Worm (Caenorhabditis elegans) whole organism, late embryonic: Measurements from ENCODE around the gene ttbk-8.2.

Experiments used
- C08G9.2 ChIP-seq: sonication (generic microtip); optimal IDR thresholded peaks from 2 replicates; lab custom pipeline; 2016; ENCODE audit warnings: mild to moderate bottlenecking, missing genetic modification characterization, moderate library complexity, missing compliant biosample characterization
- F13H6.1 ChIP-seq: sonication (generic microtip); optimal IDR thresholded peaks from 2 replicates; lab custom pipeline; 2016; ENCODE audit warnings: missing genetic modification characterization, missing compliant biosample characterization
- K02D7.2 ChIP-seq: sonication (generic microtip); optimal IDR thresholded peaks from 2 replicates; lab custom pipeline; 2017; ENCODE audit warnings: mild to moderate bottlenecking, missing genetic modification characterization, missing compliant biosample characterization
- T23F11.4 ChIP-seq: fragments of 200-800 bp; sonication (Bioruptor generic); optimal IDR thresholded peaks from 2 replicates; lab custom pipeline; 2018; ENCODE audit warnings: mild to moderate bottlenecking, missing genetic modification characterization, missing compliant biosample characterization
- Y22D7AL.16 ChIP-seq: sonication (generic microtip); optimal IDR thresholded peaks from 2 replicates; lab custom pipeline; 2016; ENCODE audit warnings: missing genetic modification characterization, missing compliant biosample characterization
- ama-1 ChIP-seq: fragments of 150-350 bp; optimal IDR thresholded peaks from 2 replicates; lab custom pipeline; 2014
- ceh-14 ChIP-seq: sonication (generic microtip); optimal IDR thresholded peaks from 2 replicates; lab custom pipeline; 2016; ENCODE audit warnings: missing genotype, missing genetic modification characterization, missing compliant biosample characterization
- ceh-18 ChIP-seq: sonication (generic microtip); optimal IDR thresholded peaks from 2 replicates; lab custom pipeline; 2016; ENCODE audit warnings: missing genetic modification characterization, missing compliant biosample characterization
- ceh-2 ChIP-seq: sonication (generic microtip); optimal IDR thresholded peaks from 2 replicates; lab custom pipeline; 2016; ENCODE audit warnings: missing genotype, missing genetic modification characterization, missing compliant biosample characterization
- ceh-30 ChIP-seq: fragments of 150-350 bp; optimal IDR thresholded peaks from 2 replicates; lab custom pipeline; 2014; ENCODE audit warnings: missing biosample characterization, missing genetic modification characterization
- ceh-31 ChIP-seq: sonication (generic microtip); optimal IDR thresholded peaks from 2 replicates; lab custom pipeline; 2016; ENCODE audit warnings: missing genetic modification characterization, missing compliant biosample characterization
- ceh-34 ChIP-seq: sonication (generic microtip); optimal IDR thresholded peaks from 2 replicates; lab custom pipeline; 2016; ENCODE audit warnings: mild to moderate bottlenecking, missing genetic modification characterization, missing compliant biosample characterization
- ceh-45 ChIP-seq: fragments of 200-800 bp; sonication (Bioruptor generic); IDR thresholded peaks from 2 replicates; pipeline ENCODE4 v1.3.6; 2022; ENCODE audit warnings: missing genetic modification reagents, missing genetic modification characterization, missing compliant biosample characterization
- ceh-48 ChIP-seq: sonication (generic microtip); optimal IDR thresholded peaks from 2 replicates; lab custom pipeline; 2016; ENCODE audit warnings: missing genetic modification characterization, inconsistent platforms, missing compliant biosample characterization
- ceh-6 ChIP-seq: fragments of 200-800 bp; sonication (Bioruptor generic); optimal IDR thresholded peaks from 2 replicates; lab custom pipeline; 2018; ENCODE audit warnings: mild to moderate bottlenecking, missing genetic modification characterization, missing compliant biosample characterization
- ceh-9 ChIP-seq: sonication (generic microtip); optimal IDR thresholded peaks from 2 replicates; lab custom pipeline; 2016; ENCODE audit warnings: mild to moderate bottlenecking, missing genetic modification characterization, inconsistent platforms, missing compliant biosample characterization
- che-1 ChIP-seq: sonication (generic microtip); optimal IDR thresholded peaks from 2 replicates; lab custom pipeline; 2016; ENCODE audit warnings: mild to moderate bottlenecking, missing genetic modification characterization, missing compliant biosample characterization
- dmd-4 ChIP-seq: sonication (generic microtip); optimal IDR thresholded peaks from 2 replicates; lab custom pipeline; 2016; ENCODE audit warnings: borderline replicate concordance, missing genetic modification characterization, missing compliant biosample characterization
- ets-4 ChIP-seq: sonication (generic microtip); optimal IDR thresholded peaks from 2 replicates; lab custom pipeline; 2016; ENCODE audit warnings: missing genetic modification characterization, missing compliant biosample characterization
- fkh-10 ChIP-seq: fragments of 150-350 bp; optimal IDR thresholded peaks from 2 replicates; lab custom pipeline; 2014; ENCODE audit warnings: missing biosample characterization, missing genetic modification reagents, missing genetic modification characterization
- fkh-6 ChIP-seq: sonication (generic microtip); optimal IDR thresholded peaks from 2 replicates; lab custom pipeline; 2016; ENCODE audit warnings: missing genetic modification characterization, missing compliant biosample characterization
- hlh-13 ChIP-seq: fragments of 200-800 bp; sonication (Bioruptor generic); optimal IDR thresholded peaks from 2 replicates; lab custom pipeline; 2018; ENCODE audit warnings: mild to moderate bottlenecking, missing genetic modification characterization, missing compliant biosample characterization
- hlh-15 ChIP-seq: sonication (generic microtip); optimal IDR thresholded peaks from 2 replicates; lab custom pipeline; 2016; ENCODE audit warnings: missing genetic modification characterization, missing compliant biosample characterization
- hlh-30 ChIP-seq: sonication (generic microtip); optimal IDR thresholded peaks from 2 replicates; lab custom pipeline; 2017; ENCODE audit warnings: antibody characterized with exemption, missing genetic modification characterization, missing compliant biosample characterization; ENCODE audit not compliant: insufficient read depth
- hlh-6 ChIP-seq: sonication (generic microtip); optimal IDR thresholded peaks from 2 replicates; lab custom pipeline; 2016; ENCODE audit warnings: missing genotype, missing genetic modification characterization, missing compliant biosample characterization
- lim-6 ChIP-seq: sonication (generic microtip); optimal IDR thresholded peaks from 2 replicates; lab custom pipeline; 2016; ENCODE audit warnings: missing genetic modification characterization, missing compliant biosample characterization
- mec-3 ChIP-seq: sonication (generic microtip); optimal IDR thresholded peaks from 2 replicates; lab custom pipeline; 2016; ENCODE audit warnings: borderline replicate concordance, missing genetic modification characterization, missing compliant biosample characterization
- nfya-1 ChIP-seq: sonication (generic microtip); optimal IDR thresholded peaks from 2 replicates; lab custom pipeline; 2017; ENCODE audit warnings: missing genetic modification characterization, mild to moderate bottlenecking, missing compliant biosample characterization, antibody characterized with exemption, moderate library complexity
- nhr-11 ChIP-seq: fragments of 150-350 bp; optimal IDR thresholded peaks from 2 replicates; lab custom pipeline; 2014; ENCODE audit warnings: missing biosample characterization, missing genetic modification characterization
- nhr-232 ChIP-seq: sonication (generic microtip); optimal IDR thresholded peaks from 2 replicates; lab custom pipeline; 2016; ENCODE audit warnings: missing genetic modification characterization, missing compliant biosample characterization
- npax-4 ChIP-seq: sonication (generic microtip); optimal IDR thresholded peaks from 2 replicates; lab custom pipeline; 2016; ENCODE audit warnings: missing genetic modification characterization, missing compliant biosample characterization
- pag-3 ChIP-seq: sonication (generic microtip); optimal IDR thresholded peaks from 2 replicates; lab custom pipeline; 2016; ENCODE audit warnings: missing compliant biosample characterization, missing genetic modification characterization, borderline replicate concordance
- pat-9 ChIP-seq: fragments of 200-800 bp; sonication (Bioruptor generic); optimal IDR thresholded peaks from 2 replicates; lab custom pipeline; 2018; ENCODE audit warnings: mild to moderate bottlenecking, missing genetic modification characterization, moderate library complexity, missing compliant biosample characterization
- pha-4 ChIP-seq: fragments of 150-350 bp; optimal IDR thresholded peaks from 2 replicates; lab custom pipeline; 2018; ENCODE audit warnings: missing biosample characterization, missing genetic modification reagents, missing genetic modification characterization
- ref-2 ChIP-seq: sonication (generic microtip); optimal IDR thresholded peaks from 2 replicates; lab custom pipeline; 2016; ENCODE audit warnings: missing genetic modification characterization, missing compliant biosample characterization
- sdc-2 ChIP-seq: sonication (generic microtip); optimal IDR thresholded peaks from 2 replicates; lab custom pipeline; 2016; ENCODE audit warnings: missing genotype, missing genetic modification characterization, missing compliant biosample characterization
- sox-2 ChIP-seq: fragments of 200-800 bp; sonication (Bioruptor generic); IDR thresholded peaks from 2 replicates; pipeline ENCODE4 v1.3.6; 2022; ENCODE audit warnings: missing genetic modification reagents, missing genetic modification characterization, missing compliant biosample characterization
- tbx-2 ChIP-seq: sonication (generic microtip); optimal IDR thresholded peaks from 2 replicates; lab custom pipeline; 2016; ENCODE audit warnings: missing genetic modification characterization, missing compliant biosample characterization
- unc-55 ChIP-seq: sonication (generic microtip); optimal IDR thresholded peaks from 2 replicates; lab custom pipeline; 2017; ENCODE audit warnings: missing biosample characterization, missing genetic modification reagents, missing genetic modification characterization
- unc-86 ChIP-seq: sonication (generic microtip); optimal IDR thresholded peaks from 2 replicates; lab custom pipeline; 2016; ENCODE audit warnings: missing genetic modification characterization, missing compliant biosample characterization
- ztf-16 ChIP-seq: sonication (generic microtip); optimal IDR thresholded peaks from 2 replicates; lab custom pipeline; 2017; ENCODE audit warnings: missing genetic modification characterization, missing compliant biosample characterization

ttbk-8.2 gene

ce11 chrIV:5623718-5624117, 8.0 kb upstream of the ttbk-8.2 start, which contains the start of gene srsx-15:
TSS of gene srsx-15 (minus strand) at chrIV:5623818.
- no peak for TF ChIP-seq ceh-2 (tag; lab: Kevin White, UChicago)
- no peak for TF ChIP-seq ceh-6 (GFP tag; lab: Kevin White, UChicago)

- no peak for TF ChIP-seq ceh-9
- TF ChIP-seq nhr-11 (tag; lab: Kevin White, UChicago): no peak
- TF ChIP-seq tbx-2 (tag; lab: Kevin White, UChicago): no peak
- TF ChIP-seq ama-1 (lab: Kevin White, UChicago): no peak
- TF ChIP-seq unc-55 (GFP tag; lab: Kevin White, UChicago): no peak
- TF ChIP-seq ceh-45 (GFP tag; lab: Robert Waterston, UW): no peak
- no peak for TF ChIP-seq hlh-6 (tag; lab: Kevin White, UChicago)
- no peak for TF ChIP-seq ceh-14 (tag; lab: Kevin White, UChicago)
- no peak for TF ChIP-seq fkh-6 (tag; lab: Kevin White, UChicago)
- no peak for TF ChIP-seq ceh-31 (tag; lab: Kevin White, UChicago)
- TF ChIP-seq sox-2: no peak
- no peak for TF ChIP-seq unc-86 (tag; lab: Kevin White, UChicago)
- no peak for TF ChIP-seq ceh-48
These were observed 4.7 kb upstream of the ttbk-8.2 start, which contains the start of gene srsx-14 for ce11 chrIV:5627056-5627455. TSS of gene srsx-14 (minus strand) at chrIV:5627156.

DNA sequence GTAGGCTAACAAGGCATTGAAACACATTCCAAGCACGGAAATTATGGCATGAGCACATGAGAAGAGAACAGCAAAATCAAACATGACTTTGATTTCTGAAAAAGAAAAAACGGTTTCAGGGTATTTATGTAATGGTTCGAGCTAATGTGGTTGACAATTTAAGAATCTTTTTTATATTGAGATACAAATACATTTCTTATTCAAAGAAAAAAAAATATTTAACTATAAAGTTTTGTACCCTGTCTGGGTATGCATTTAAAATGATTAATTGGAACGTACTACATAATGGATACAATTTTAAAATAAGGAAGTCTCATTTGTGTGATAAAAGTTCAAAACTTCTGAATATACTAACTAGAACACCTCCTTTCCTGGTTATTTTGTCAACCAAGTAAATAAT, 1.6 kb upstream of the ttbk-8.2 start, which contains the start of gene srd-12:
Gene srd-12 (minus strand): TSS at position 101 of the 400 bp plus-strand sequence.
- TF ChIP-seq C08G9.2: no peak
- no peak for TF ChIP-seq Y22D7AL.16 (tag; lab: Kevin White, UChicago)
- TF ChIP-seq ceh-9: no peak
- no peak for TF ChIP-seq ets-4 (tag; lab: Kevin White, UChicago)
- TF ChIP-seq ceh-18 (tag; lab: Kevin White, UChicago): no peak
- no peak for TF ChIP-seq hlh-13 (GFP tag; lab: Kevin White, UChicago)
- no peak for TF ChIP-seq F13H6.1 (tag; lab: Kevin White, UChicago)
- TF ChIP-seq pha-4 (tag; lab: Kevin White, UChicago): no peak
- TF ChIP-seq ceh-2 (tag; lab: Kevin White, UChicago): no peak
- TF ChIP-seq npax-4 (tag; lab: Kevin White, UChicago): no peak
- no peak for TF ChIP-seq hlh-30 (tag; lab: Kevin White, UChicago)
- no peak for TF ChIP-seq pag-3 (tag; lab: Kevin White, UChicago)
- no peak for TF ChIP-seq pat-9 (tag; lab: Kevin White, UChicago)
- no peak for TF ChIP-seq nhr-232 (tag; lab: Kevin White, UChicago)
- TF ChIP-seq ceh-34 (tag; lab: Kevin White, UChicago): no peak
- TF ChIP-seq K02D7.2: no peak
- TF ChIP-seq ref-2 (tag; lab: Kevin White, UChicago): no peak

DNA sequence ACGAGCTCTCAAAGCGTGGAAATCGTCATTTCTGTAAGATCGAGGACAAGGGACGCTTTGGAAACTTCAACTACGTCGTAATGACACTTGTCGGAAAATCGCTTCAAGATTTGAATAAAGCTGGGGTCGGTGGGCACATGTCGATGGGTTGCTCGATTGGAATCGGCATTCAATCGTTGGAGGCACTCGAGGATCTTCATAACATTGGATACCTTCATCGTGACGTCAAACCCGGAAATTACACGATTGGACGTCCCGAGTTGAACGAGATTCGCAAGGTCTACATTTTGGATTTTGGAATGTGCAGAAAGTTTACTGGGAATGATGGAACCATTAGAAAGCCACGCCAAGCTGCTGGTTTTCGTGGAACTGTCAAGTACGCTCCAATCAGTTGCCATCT, 808 bp downstream of the ttbk-8.2 start:
- no peak for TF ChIP-seq C08G9.2
- no peak for TF ChIP-seq mec-3
- TF ChIP-seq nfya-1: no peak
- no peak for TF ChIP-seq pag-3 (tag; lab: Kevin White, UChicago)
- TF ChIP-seq dmd-4 (tag; lab: Kevin White, UChicago): no peak
- no peak for TF ChIP-seq hlh-15
- no peak for TF ChIP-seq lim-6 (tag; lab: Kevin White, UChicago)
- TF ChIP-seq ceh-30 (tag; lab: Kevin White, UChicago): no peak
- no peak for TF ChIP-seq che-1 (tag; lab: Kevin White, UChicago)
- TF ChIP-seq hlh-6 (tag; lab: Kevin White, UChicago): no peak
- TF ChIP-seq unc-55 (GFP tag; lab: Kevin White, UChicago): no peak
- TF ChIP-seq sdc-2 (tag; lab: Kevin White, UChicago): no peak
- no peak for TF ChIP-seq ref-2 (tag; lab: Kevin White, UChicago)
- TF ChIP-seq ztf-16: no peak
- TF ChIP-seq T23F11.4 (GFP tag; lab: Kevin White, UChicago): no peak
- TF ChIP-seq fkh-10 (GFP tag; lab: Kevin White, UChicago): no peak
